Fruit fly (Drosophila melanogaster) whole organism: ENCODE measurements around the gene CG16723.

Experiments used
- CG8478 ChIP-seq: fragments of >200 bp; optimal IDR thresholded peaks from 2 replicates; lab custom pipeline; 2018; ENCODE audit warnings: inconsistent platforms
- Dll ChIP-seq: fragments of >200 bp; optimal IDR thresholded peaks from 2 replicates; lab custom pipeline; 2017
- EcR ChIP-seq, 2 experiments: fragments of >200 bp; optimal IDR thresholded peaks; 2 replicates each; lab custom pipeline; 2017; ENCODE audit warnings: missing biosample characterization in 2 of 2, missing genetic modification characterization in 2 of 2, missing genetic modification reagents in 2 of 2
- pan ChIP-seq: fragments of >200 bp; optimal IDR thresholded peaks from 2 replicates; lab custom pipeline; 2017
- psq ChIP-seq: fragments of >200 bp; optimal IDR thresholded peaks from 2 replicates; lab custom pipeline; 2017
- usp ChIP-seq: fragments of >200 bp; optimal IDR thresholded peaks from 2 replicates; lab custom pipeline; 2017; ENCODE audit warnings: missing biosample characterization, missing genetic modification characterization, mixed read lengths

- no peak for TF ChIP-seq psq
- TF ChIP-seq pan (lab: Kevin White, UChicago) = no peak
- TF ChIP-seq CG8478 = no peak
- no peak for TF ChIP-seq usp (GFP tag; lab: Kevin White, UChicago)
- no peak for TF ChIP-seq Dll (lab: Kevin White, UChicago)
- no peak for TF ChIP-seq EcR (GFP tag; optimal IDR thresholded peaks at IDR 0.05; lab: Kevin White, UChicago)
Measured at dm6 chr3R:23596173-23596572, at the start of gene CG16723.
